Fruit fly (Drosophila melanogaster) whole organism, embryonic: ENCODE results near the gene pnt.

Source experiments
- Abd-B ChIP-seq: fragments of 200-800 bp; sonication (Bioruptor generic); optimal IDR thresholded peaks from 2 replicates; lab custom pipeline; 2018; ENCODE audit warnings: missing biosample characterization, mild to moderate bottlenecking, missing genetic modification characterization, moderate library complexity
- Ada2b ChIP-seq: fragments of 200-800 bp; sonication (Bioruptor generic); IDR thresholded peaks from 2 replicates; pipeline ENCODE4 v1.3.6; 2022; ENCODE audit warnings: missing biosample characterization, missing genetic modification characterization
- Awh ChIP-seq: fragments of 200-800 bp; sonication (Bioruptor generic); IDR thresholded peaks from 2 replicates; pipeline ENCODE4, ENCODE4 v1.3.6; 2022; ENCODE audit warnings: missing biosample characterization, missing genetic modification characterization
- CG10543 ChIP-seq: fragments of 200-800 bp; sonication (Bioruptor generic); optimal IDR thresholded peaks from 3 replicates; lab custom pipeline; 2017; ENCODE audit warnings: missing biosample characterization, mild to moderate bottlenecking, missing genetic modification characterization, moderate library complexity
- CG10959 ChIP-seq: fragments of 200-800 bp; sonication (Bioruptor generic); IDR thresholded peaks from 2 replicates; pipeline ENCODE4 v1.3.6; 2022; ENCODE audit warnings: missing biosample characterization, missing genetic modification characterization
- CG12219 ChIP-seq: fragments of 200-800 bp; sonication (Bioruptor generic); optimal IDR thresholded peaks from 3 replicates; lab custom pipeline; 2018; ENCODE audit warnings: missing biosample characterization, mild to moderate bottlenecking, missing genetic modification characterization
- CG14667 ChIP-seq: fragments of 200-800 bp; sonication (Bioruptor generic); IDR thresholded peaks from 2 replicates; pipeline ENCODE4 v1.3.6; 2022; ENCODE audit warnings: missing biosample characterization, missing genetic modification characterization
- CG15011 ChIP-seq: fragments of 200-800 bp; sonication (Bioruptor generic); optimal IDR thresholded peaks from 3 replicates; lab custom pipeline; 2018; ENCODE audit warnings: missing biosample characterization, mild to moderate bottlenecking, missing genetic modification characterization
- CG15073 ChIP-seq: fragments of 200-800 bp; sonication (Bioruptor generic); optimal IDR thresholded peaks from 2 replicates; lab custom pipeline; 2016; ENCODE audit warnings: missing biosample characterization, missing genetic modification characterization
- CG1529 ChIP-seq: fragments of 200-800 bp; sonication (Bioruptor generic); optimal IDR thresholded peaks from 3 replicates; lab custom pipeline; 2018; ENCODE audit warnings: missing biosample characterization, missing genetic modification characterization
- CG16813 ChIP-seq: fragments of 200-800 bp; sonication (Bioruptor generic); IDR thresholded peaks from 3 replicates; pipeline ENCODE4 v1.3.6; 2022; ENCODE audit warnings: missing biosample characterization, missing genetic modification characterization; ENCODE audit not compliant: partially characterized antibody
- CG17829 ChIP-seq: fragments of 200-800 bp; optimal IDR thresholded peaks from 2 replicates; lab custom pipeline; 2019; ENCODE audit warnings: missing biosample characterization, mild to moderate bottlenecking, missing genetic modification characterization, moderate library complexity
- CG2875 ChIP-seq: fragments of 200-800 bp; sonication (Bioruptor generic); optimal IDR thresholded peaks from 2 replicates; lab custom pipeline; 2017; ENCODE audit warnings: missing biosample characterization, mild to moderate bottlenecking, missing genetic modification characterization, missing genetic modification reagents
- CG34224 ChIP-seq: fragments of 200-800 bp; sonication (Bioruptor generic); IDR thresholded peaks from 3 replicates; pipeline ENCODE4 v1.3.6; 2022; ENCODE audit warnings: missing biosample characterization, missing genetic modification characterization; ENCODE audit not compliant: partially characterized antibody
- CG6254 ChIP-seq: fragments of 200-800 bp; sonication (Bioruptor generic); optimal IDR thresholded peaks from 3 replicates; lab custom pipeline; 2017; ENCODE audit warnings: mild to moderate bottlenecking, missing biosample characterization, missing genetic modification reagents, missing genetic modification characterization
- CG7745 ChIP-seq: fragments of 200-800 bp; sonication (Bioruptor generic); optimal IDR thresholded peaks from 2 replicates; lab custom pipeline; 2018; ENCODE audit warnings: missing biosample characterization, mild to moderate bottlenecking, missing genetic modification characterization, moderate library complexity
- CG8281 ChIP-seq: fragments of 200-800 bp; sonication (Bioruptor generic); optimal IDR thresholded peaks from 2 replicates; lab custom pipeline; 2018; ENCODE audit warnings: missing biosample characterization, mild to moderate bottlenecking, missing genetic modification characterization, moderate library complexity
- CG8765 ChIP-seq: fragments of 200-800 bp; sonication (Bioruptor generic); IDR thresholded peaks from 2 replicates; pipeline ENCODE4 v1.3.6; 2022; ENCODE audit warnings: missing biosample characterization, missing genetic modification characterization
- CoRest ChIP-seq: fragments of 200-800 bp; sonication (Bioruptor generic); optimal IDR thresholded peaks from 3 replicates; lab custom pipeline; 2018; ENCODE audit warnings: missing biosample characterization, mild to moderate bottlenecking, missing genetic modification characterization, moderate library complexity
- CrebB ChIP-seq: fragments of 200-800 bp; sonication (Bioruptor generic); optimal IDR thresholded peaks from 3 replicates; lab custom pipeline; 2018; ENCODE audit warnings: missing biosample characterization, mild to moderate bottlenecking, missing genetic modification characterization
- Ets97D ChIP-seq: fragments of 200-800 bp; sonication (Bioruptor generic); optimal IDR thresholded peaks from 3 replicates; lab custom pipeline; 2016; ENCODE audit warnings: missing biosample characterization, missing genetic modification characterization
- HHEX ChIP-seq: fragments of 200-800 bp; sonication (Bioruptor generic); optimal IDR thresholded peaks from 3 replicates; lab custom pipeline; 2017; ENCODE audit warnings: missing biosample characterization, mild to moderate bottlenecking, missing genetic modification characterization, missing genetic modification reagents
- HmgZ ChIP-seq: fragments of 200-800 bp; sonication (Bioruptor generic); optimal IDR thresholded peaks from 2 replicates; lab custom pipeline; 2018; ENCODE audit warnings: missing biosample characterization, mild to moderate bottlenecking, missing genetic modification characterization
- Max ChIP-seq: fragments of 200-800 bp; sonication (Bioruptor generic); optimal IDR thresholded peaks from 2 replicates; lab custom pipeline; 2016; ENCODE audit warnings: missing biosample characterization, mild to moderate bottlenecking, missing genetic modification characterization
- Nf-YB ChIP-seq: fragments of 200-800 bp; sonication (Bioruptor generic); optimal IDR thresholded peaks from 3 replicates; lab custom pipeline; 2019; ENCODE audit warnings: missing biosample characterization, mild to moderate bottlenecking, missing genetic modification characterization, moderate library complexity
- NfI ChIP-seq: fragments of 200-800 bp; sonication (Bioruptor generic); optimal IDR thresholded peaks from 3 replicates; lab custom pipeline; 2018; ENCODE audit warnings: missing biosample characterization, mild to moderate bottlenecking, missing genetic modification characterization, moderate library complexity
- Oaz ChIP-seq: fragments of 200-800 bp; sonication (Bioruptor generic); IDR thresholded peaks from 2 replicates; pipeline ENCODE4 v1.3.6; 2022; ENCODE audit warnings: missing biosample characterization, missing genetic modification characterization
- Opbp ChIP-seq: fragments of 200-800 bp; sonication (Bioruptor generic); IDR thresholded peaks from 3 replicates; pipeline ENCODE4 v1.3.6; 2022; ENCODE audit warnings: missing biosample characterization, missing genetic modification characterization; ENCODE audit not compliant: partially characterized antibody
- Usf ChIP-seq: fragments of 200-800 bp; sonication (Bioruptor generic); optimal IDR thresholded peaks from 2 replicates; lab custom pipeline; 2017; ENCODE audit warnings: missing genotype, missing biosample characterization, missing genetic modification characterization
- ash1 ChIP-seq: fragments of 200-800 bp; sonication (Bioruptor generic); optimal IDR thresholded peaks from 2 replicates; lab custom pipeline; 2018; ENCODE audit warnings: missing biosample characterization, mild to moderate bottlenecking, missing genetic modification characterization
- bcd ChIP-seq: fragments of 200-800 bp; sonication (Bioruptor generic); optimal IDR thresholded peaks from 2 replicates; lab custom pipeline; 2017; ENCODE audit warnings: missing biosample characterization, mild to moderate bottlenecking, missing genetic modification characterization
- crc ChIP-seq: fragments of 200-800 bp; sonication (Bioruptor generic); optimal IDR thresholded peaks from 2 replicates; lab custom pipeline; 2016; ENCODE audit warnings: missing biosample characterization, missing genetic modification characterization
- da ChIP-seq: fragments of 200-800 bp; sonication (Bioruptor generic); optimal IDR thresholded peaks from 2 replicates; lab custom pipeline; 2016; ENCODE audit warnings: missing biosample characterization, missing genetic modification characterization
- danr ChIP-seq: fragments of 200-800 bp; sonication (Bioruptor generic); IDR thresholded peaks from 2 replicates; pipeline ENCODE4 v1.3.6; 2022; ENCODE audit warnings: missing biosample characterization, missing genetic modification characterization
- gsb-n ChIP-seq: fragments of 200-800 bp; sonication (Bioruptor generic); optimal IDR thresholded peaks from 3 replicates; lab custom pipeline; 2018; ENCODE audit warnings: missing biosample characterization, mild to moderate bottlenecking, missing genetic modification characterization
- inv ChIP-seq: fragments of 200-800 bp; sonication (Bioruptor generic); IDR thresholded peaks from 2 replicates; pipeline ENCODE4 v1.3.6; 2022; ENCODE audit warnings: missing biosample characterization, missing genetic modification characterization; ENCODE audit not compliant: partially characterized antibody
- lmd ChIP-seq: fragments of 200-800 bp; sonication (Bioruptor generic); IDR thresholded peaks from 2 replicates; pipeline ENCODE4 v1.3.6; 2022; ENCODE audit warnings: missing biosample characterization, missing genetic modification characterization
- lov ChIP-seq, 2 experiments: fragments of 200-800 bp in 1 of 2; fragments of >200 bp in 1 of 2; sonication (Bioruptor generic) in 1 of 2; IDR thresholded peaks in 1 of 2; optimal IDR thresholded peaks in 1 of 2; 2 replicates in 1 of 2; 3 replicates in 1 of 2; pipeline versions ENCODE4 v1.3.6 to Lab custom; 2017 to 2022; ENCODE audit warnings: missing biosample characterization in 1 of 2, missing genetic modification characterization in 1 of 2
- oc ChIP-seq: fragments of 200-800 bp; sonication (Bioruptor generic); optimal IDR thresholded peaks from 2 replicates; lab custom pipeline; 2018; ENCODE audit warnings: missing biosample characterization, mild to moderate bottlenecking, missing genetic modification characterization, moderate library complexity
- org-1 ChIP-seq: fragments of 200-800 bp; sonication (Bioruptor generic); optimal IDR thresholded peaks from 2 replicates; lab custom pipeline; 2017; ENCODE audit warnings: missing biosample characterization, missing genetic modification characterization
- pan ChIP-seq, 4 experiments: fragments of >200 bp in 3 of 4; fragments of 200-800 bp in 1 of 4; sonication (Bioruptor generic) in 1 of 4; optimal IDR thresholded peaks in 3 of 4; IDR thresholded peaks in 1 of 4; 2 replicates each; pipeline versions ENCODE4 v1.3.6 to Lab custom; 2017 to 2022; ENCODE audit warnings: missing biosample characterization in 2 of 4, missing genetic modification characterization in 2 of 4, mixed read lengths in 1 of 4
- phol ChIP-seq: fragments of 200-800 bp; sonication (Bioruptor generic); optimal IDR thresholded peaks from 3 replicates; lab custom pipeline; 2018; ENCODE audit warnings: missing biosample characterization, mild to moderate bottlenecking, missing genetic modification characterization, moderate library complexity
- pita ChIP-seq: fragments of 200-800 bp; sonication (Bioruptor generic); optimal IDR thresholded peaks from 2 replicates; lab custom pipeline; 2017; ENCODE audit warnings: missing biosample characterization, mild to moderate bottlenecking, missing genetic modification characterization
- scrt ChIP-seq: fragments of 200-800 bp; sonication (Bioruptor generic); optimal IDR thresholded peaks from 2 replicates; lab custom pipeline; 2018; ENCODE audit warnings: missing biosample characterization, mild to moderate bottlenecking, missing genetic modification characterization, moderate library complexity
- seq ChIP-seq: fragments of 200-800 bp; sonication (Bioruptor generic); IDR thresholded peaks from 2 replicates; pipeline ENCODE4 v1.3.6; 2022; ENCODE audit warnings: missing biosample characterization, missing genetic modification characterization
- slp2 ChIP-seq: fragments of 200-800 bp; sonication (Bioruptor generic); optimal IDR thresholded peaks from 2 replicates; lab custom pipeline; 2016; ENCODE audit warnings: missing biosample characterization, missing genetic modification characterization
- sug ChIP-seq: fragments of 200-800 bp; optimal IDR thresholded peaks from 2 replicates; lab custom pipeline; 2019; ENCODE audit warnings: missing biosample characterization, mild to moderate bottlenecking, missing genetic modification characterization, moderate library complexity
- tap ChIP-seq: fragments of 200-800 bp; optimal IDR thresholded peaks from 3 replicates; lab custom pipeline; 2019; ENCODE audit warnings: missing biosample characterization, mild to moderate bottlenecking, missing genetic modification characterization, moderate library complexity
- trem ChIP-seq: fragments of 200-800 bp; optimal IDR thresholded peaks from 3 replicates; lab custom pipeline; 2019; ENCODE audit warnings: missing biosample characterization, mild to moderate bottlenecking, missing genetic modification characterization, moderate library complexity
- trh ChIP-seq: fragments of 200-800 bp; sonication (Bioruptor generic); optimal IDR thresholded peaks from 2 replicates; lab custom pipeline; 2016; ENCODE audit warnings: missing biosample characterization, missing genetic modification characterization

Gene pnt

DNA sequence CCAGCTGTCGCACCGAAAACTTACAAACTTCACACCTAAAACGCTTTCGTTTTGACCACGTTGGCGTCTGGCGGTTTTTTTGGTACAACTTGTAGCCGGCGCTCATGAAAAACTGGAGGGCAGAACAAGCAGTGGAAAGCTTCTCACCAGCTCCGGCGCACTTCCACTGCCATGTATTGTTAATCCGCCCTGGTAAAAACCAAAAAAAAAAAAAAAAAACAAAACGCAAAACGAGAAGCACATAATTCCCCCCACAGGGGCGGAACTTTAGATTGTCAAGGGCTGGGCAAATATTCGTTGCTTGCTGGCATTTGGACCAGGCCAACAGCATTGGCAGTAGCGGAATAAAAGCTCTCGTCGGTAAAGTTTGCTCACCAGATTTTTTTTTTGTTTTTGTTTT lies 28.3 kb upstream of the pnt start (continued):
- TF ChIP-seq CG15073 (GFP tag; lab: Kevin White, UChicago) (no peak), ash1 (GFP tag; lab: Kevin White, UChicago) (no peak), inv (GFP tag; lab: Robert Waterston, UW) (no peak), trh (no peak), trem (no peak), Usf (GFP tag; lab: Kevin White, UChicago) (no peak), CG6254 (GFP tag; lab: Kevin White, UChicago) (no peak), Max (GFP tag; lab: Kevin White, UChicago) (no peak), CG34224 (peak; percentile 24; the same call in 1 of the 3 replicates), scrt (GFP tag; lab: Kevin White, UChicago) (peak; percentile 30), CG8281 (tag; lab: Kevin White, UChicago) (no peak), CG7745 (tag; lab: Kevin White, UChicago) (no peak), gsb-n (tag; lab: Kevin White, UChicago) (no peak), lov (optimal IDR thresholded peaks at IDR 0.05; lab: Kevin White, UChicago) (no peak), lov (GFP tag; IDR thresholded peaks at IDR 0.05; lab: Robert Waterston, UW) (no peak), bcd (peak; percentile 42), CG14667 (GFP tag; lab: Robert Waterston, UW) (no peak), NfI (GFP tag; lab: Kevin White, UChicago) (no peak), slp2 (GFP tag; lab: Kevin White, UChicago) (no peak), Opbp (GFP tag; lab: Robert Waterston, UW) (no peak), sug (tag; lab: Kevin White, UChicago) (peak; percentile 79), CG8765 (GFP tag; lab: Robert Waterston, UW) (no peak), Abd-B (GFP tag; lab: Kevin White, UChicago) (no peak), danr (no peak), CG10959 (GFP tag; lab: Robert Waterston, UW) (no peak), CrebB (tag; lab: Kevin White, UChicago) (no peak), Awh (GFP tag; lab: Robert Waterston, UW) (no peak), CG17829 (tag; lab: Kevin White, UChicago) (no peak), Ets97D (GFP tag; lab: Kevin White, UChicago) (no peak), Nf-YB (GFP tag; lab: Kevin White, UChicago) (no peak), CG2875 (GFP tag; lab: Kevin White, UChicago) (no peak), tap (tag; lab: Kevin White, UChicago) (no peak), CG16813 (GFP tag; lab: Robert Waterston, UW) (no peak), crc (GFP tag; lab: Kevin White, UChicago) (no peak), HHEX (GFP tag; lab: Kevin White, UChicago) (no peak), CG15011 (GFP tag; lab: Kevin White, UChicago) (no peak), phol (no peak), CG10543 (GFP tag; lab: Kevin White, UChicago) (peak; percentile 71), pita (GFP tag; lab: Kevin White, UChicago) (no peak), pan (optimal IDR thresholded peaks at IDR 0.05; lab: Kevin White, UChicago) (no peak), pan (GFP tag; optimal IDR thresholded peaks at IDR 0.05 in 1 of 2, IDR thresholded peaks at IDR 0.05 in 1 of 2) (no peak), CG1529 (GFP tag; lab: Kevin White, UChicago) (no peak), da (GFP tag; lab: Kevin White, UChicago) (no peak), CoRest (tag; lab: Kevin White, UChicago) (no peak), org-1 (GFP tag; lab: Kevin White, UChicago) (no peak), Oaz (GFP tag; lab: Robert Waterston, UW) (no peak), CG12219 (GFP tag; lab: Kevin White, UChicago) (no peak), HmgZ (tag; lab: Kevin White, UChicago) (peak; percentile 25), lmd (GFP tag; lab: Robert Waterston, UW) (no peak), seq (GFP tag; lab: Robert Waterston, UW) (no peak), oc (tag; lab: Kevin White, UChicago) (peak; percentile 42), Ada2b (GFP tag; lab: Robert Waterston, UW) (no peak)
